Worm (Caenorhabditis elegans): ENCODE results near the gene Y60C6A.1.

The Y60C6A.1 gene

DNA sequence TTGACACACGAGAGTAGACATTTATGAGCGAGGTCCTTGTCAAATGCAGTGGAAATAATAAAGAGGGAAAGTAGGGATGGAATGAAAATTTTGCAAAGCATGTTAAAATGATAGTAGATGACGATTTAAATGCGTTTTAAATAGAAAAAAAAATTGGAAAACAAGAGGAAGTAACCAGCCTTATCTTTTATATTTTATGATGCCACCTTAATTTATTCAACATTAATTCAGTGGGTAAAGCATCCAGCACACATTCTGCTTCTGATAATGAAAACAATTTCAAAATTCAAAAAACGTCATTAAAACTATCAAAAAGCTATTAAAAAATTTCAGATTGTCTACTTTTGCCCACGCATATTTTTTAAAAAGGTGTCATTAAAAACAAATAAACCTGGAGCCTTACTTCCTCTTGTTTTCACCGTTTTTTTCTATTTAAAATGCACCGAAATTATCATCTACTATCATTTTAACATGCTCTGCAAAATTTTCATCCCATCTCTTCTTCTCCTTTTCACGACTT, 2.0 kb downstream of the Y60C6A.1 start, which contains the start of the genes Y60C6A.2 and Y60C6A.3:
TSS of gene Y60C6A.2 (minus strand) at position 101 of the 520 bp plus-strand sequence.
TSS of gene Y60C6A.3 (plus strand) at position 470 of the 520 bp plus-strand sequence.
- no peak for TF ChIP-seq T22C8.4 (GFP tag; IDR thresholded peaks at IDR 0.05)
- no peak for TF ChIP-seq flt-1 (GFP tag; IDR thresholded peaks at IDR 0.05)
- TF ChIP-seq tab-1 (GFP tag; IDR thresholded peaks at IDR 0.05), result no peak
- no peak for TF ChIP-seq ref-1 (GFP tag; conservative IDR thresholded peaks at IDR 0.05)

ce11 chrV:4787166-4787565, 3.8 kb downstream of the Y60C6A.1 start, which contains the start of gene R02F11.9:
TSS of gene R02F11.9 (plus strand) at chrV:4787466.
- TF ChIP-seq T22C8.4 (GFP tag; IDR thresholded peaks at IDR 0.05) (no peak), klf-2 (GFP tag; conservative IDR thresholded peaks at IDR 0.05) (no peak), ref-1 (GFP tag; conservative IDR thresholded peaks at IDR 0.05) (no peak), ztf-29 (GFP tag; IDR thresholded peaks at IDR 0.05) (no peak), tab-1 (GFP tag; IDR thresholded peaks at IDR 0.05) (no peak), cog-1 (tag; optimal IDR thresholded peaks at IDR 0.05) (no peak), med-1 (GFP tag; optimal IDR thresholded peaks at IDR 0.05; ENCODE audit: insufficient read depth) (no peak), ztf-23 (GFP tag; IDR thresholded peaks at IDR 0.05) (no peak), flt-1 (GFP tag; IDR thresholded peaks at IDR 0.05) (no peak)

DNA sequence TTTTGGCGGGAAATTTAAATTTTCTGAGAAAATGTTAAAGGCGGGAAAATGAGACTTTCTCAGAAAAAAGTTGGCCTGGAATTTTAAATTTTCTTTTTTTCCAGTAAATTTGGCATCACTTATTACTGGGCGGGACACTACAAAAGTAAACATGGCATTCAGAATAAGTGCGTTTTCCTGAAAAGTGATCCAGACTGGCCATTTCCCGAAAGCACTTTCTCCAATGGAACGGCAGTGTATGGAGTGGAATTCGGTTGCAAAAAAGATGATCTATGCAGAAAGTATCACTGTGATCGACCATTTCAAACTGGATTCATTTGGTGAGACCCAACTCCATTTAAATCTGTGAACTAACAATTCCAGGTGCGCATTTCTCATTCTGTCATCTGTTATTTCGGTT, 4.4 kb downstream of the Y60C6A.1 start:
- no peak for TF ChIP-seq tab-1 (GFP tag; IDR thresholded peaks at IDR 0.05)
- no peak for TF ChIP-seq cog-1 (tag; optimal IDR thresholded peaks at IDR 0.05)
- TF ChIP-seq ztf-29 (GFP tag; IDR thresholded peaks at IDR 0.05), result no peak
- no peak for TF ChIP-seq flt-1 (GFP tag; IDR thresholded peaks at IDR 0.05)
- no peak for TF ChIP-seq T22C8.4 (GFP tag; IDR thresholded peaks at IDR 0.05)
- TF ChIP-seq ztf-23 (GFP tag; IDR thresholded peaks at IDR 0.05), result no peak
- no peak for TF ChIP-seq ref-1 (GFP tag; conservative IDR thresholded peaks at IDR 0.05)
- TF ChIP-seq klf-2 (GFP tag; conservative IDR thresholded peaks at IDR 0.05), result no peak
- no peak for TF ChIP-seq med-1 (GFP tag; optimal IDR thresholded peaks at IDR 0.05; ENCODE audit: insufficient read depth)

DNA sequence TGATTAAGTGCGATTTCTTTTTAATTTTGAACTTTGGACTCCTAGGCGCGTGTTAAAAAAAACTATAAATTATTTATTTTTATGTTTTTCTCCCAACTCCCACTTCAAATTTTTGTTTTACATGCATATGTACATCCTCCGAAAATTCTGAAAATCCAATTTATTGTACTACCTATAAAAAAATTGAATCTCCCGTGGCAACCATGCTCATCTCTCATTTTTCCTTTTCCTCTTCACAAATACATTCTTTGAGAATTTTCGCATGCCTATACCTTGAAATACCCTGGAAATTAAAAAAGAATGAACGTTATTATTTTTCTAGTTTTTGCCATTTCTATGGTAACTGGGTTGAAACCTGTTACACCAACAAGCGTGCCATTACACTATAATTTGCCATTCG, 5.4 kb downstream of the Y60C6A.1 start, which contains the start of gene R02F11.10:
TSS of gene R02F11.10 (plus strand) at position 301 of the 400 bp plus-strand sequence.
- TF ChIP-seq ztf-23 (GFP tag; IDR thresholded peaks at IDR 0.05) (no peak), cog-1 (tag; optimal IDR thresholded peaks at IDR 0.05) (no peak), T22C8.4 (GFP tag; IDR thresholded peaks at IDR 0.05) (no peak), klf-2 (GFP tag; conservative IDR thresholded peaks at IDR 0.05) (no peak), tab-1 (GFP tag; IDR thresholded peaks at IDR 0.05) (no peak), flt-1 (GFP tag; IDR thresholded peaks at IDR 0.05) (no peak), med-1 (GFP tag; optimal IDR thresholded peaks at IDR 0.05; ENCODE audit: insufficient read depth) (no peak), ref-1 (GFP tag; conservative IDR thresholded peaks at IDR 0.05) (no peak), ztf-29 (GFP tag; IDR thresholded peaks at IDR 0.05) (no peak)

DNA sequence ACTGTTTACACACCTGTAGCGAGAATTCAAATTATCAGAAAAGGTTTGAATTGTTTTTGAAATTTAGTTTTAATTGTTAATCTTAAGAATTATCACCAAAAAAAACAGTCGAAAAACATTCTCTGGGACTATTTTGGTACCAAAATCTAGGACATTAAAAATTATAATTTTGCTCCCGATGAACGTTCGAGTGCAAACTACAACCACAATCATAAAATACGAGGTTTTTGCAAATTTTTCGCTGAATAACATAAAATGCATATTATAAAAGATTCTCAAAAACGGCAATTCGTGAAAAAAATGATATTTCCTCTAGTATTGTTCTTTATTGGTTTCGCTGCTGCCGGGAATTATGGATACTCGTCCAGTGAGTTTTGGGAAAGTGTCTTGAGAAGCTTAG, 7.0 kb downstream of the Y60C6A.1 start, which contains the start of gene R02F11.12:
TSS of gene R02F11.12 (plus strand) at position 301 of the 400 bp plus-strand sequence.
- no peak for TF ChIP-seq cog-1 (tag; optimal IDR thresholded peaks at IDR 0.05)
- TF ChIP-seq ztf-29 (GFP tag; IDR thresholded peaks at IDR 0.05), result no peak
- TF ChIP-seq med-1 (GFP tag; optimal IDR thresholded peaks at IDR 0.05; ENCODE audit: insufficient read depth), result no peak
- no peak for TF ChIP-seq tab-1 (GFP tag; IDR thresholded peaks at IDR 0.05)
- TF ChIP-seq flt-1 (GFP tag; IDR thresholded peaks at IDR 0.05), result no peak
- no peak for TF ChIP-seq ztf-23 (GFP tag; IDR thresholded peaks at IDR 0.05)
- no peak for TF ChIP-seq ref-1 (GFP tag; conservative IDR thresholded peaks at IDR 0.05)
- TF ChIP-seq T22C8.4 (GFP tag; IDR thresholded peaks at IDR 0.05), result no peak
- TF ChIP-seq klf-2 (GFP tag; conservative IDR thresholded peaks at IDR 0.05), result no peak

- TF ChIP-seq med-1 (GFP tag; optimal IDR thresholded peaks at IDR 0.05; ENCODE audit: insufficient read depth) (no peak), flt-1 (GFP tag; IDR thresholded peaks at IDR 0.05) (no peak), tab-1 (GFP tag; IDR thresholded peaks at IDR 0.05) (no peak), T22C8.4 (GFP tag; IDR thresholded peaks at IDR 0.05) (no peak), cog-1 (tag; optimal IDR thresholded peaks at IDR 0.05) (no peak), ztf-23 (GFP tag; IDR thresholded peaks at IDR 0.05) (no peak), klf-2 (GFP tag; conservative IDR thresholded peaks at IDR 0.05) (no peak)
These were observed 8.2 kb downstream of the Y60C6A.1 start, which contains the start of gene R02F11.11 for ce11 chrV:4791569-4791968. TSS of gene R02F11.11 (plus strand) at chrV:4791869.

DNA sequence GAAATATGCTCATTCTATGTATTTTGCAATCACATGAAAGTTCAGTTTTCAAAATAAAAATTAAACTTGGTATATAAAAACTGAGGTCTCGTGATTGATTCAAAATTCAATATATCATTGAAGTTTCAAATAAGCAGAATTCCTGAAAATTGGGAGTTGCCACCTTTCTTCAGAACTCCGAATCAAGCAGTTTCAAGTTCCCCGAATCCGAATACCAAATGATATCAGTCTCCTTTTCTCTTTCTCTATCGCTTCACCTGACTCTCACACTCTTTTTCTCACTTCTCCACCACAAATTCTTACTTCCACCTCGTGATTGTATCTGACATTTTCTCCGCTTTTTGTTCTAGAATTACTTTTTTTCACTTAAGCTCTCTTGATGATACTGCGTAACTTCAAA, 10.9 kb downstream of the Y60C6A.1 start, which contains the start of gene R02F11.2:
TSS of gene R02F11.2 (plus strand) at position 292 of the 400 bp plus-strand sequence.
- TF ChIP-seq ztf-29 (GFP tag; IDR thresholded peaks at IDR 0.05) (no peak), cog-1 (tag; optimal IDR thresholded peaks at IDR 0.05) (no peak), ref-1 (GFP tag; conservative IDR thresholded peaks at IDR 0.05) (no peak), klf-2 (GFP tag; conservative IDR thresholded peaks at IDR 0.05) (no peak), flt-1 (GFP tag; IDR thresholded peaks at IDR 0.05) (no peak), ztf-23 (GFP tag; IDR thresholded peaks at IDR 0.05) (no peak), med-1 (GFP tag; optimal IDR thresholded peaks at IDR 0.05; ENCODE audit: insufficient read depth) (no peak), tab-1 (GFP tag; IDR thresholded peaks at IDR 0.05) (no peak)

ce11 chrV:4800794-4801193, 17.4 kb downstream of the Y60C6A.1 start, which contains the start of gene R02F11.1:
TSS of gene R02F11.1 (plus strand) at chrV:4801094.
- TF ChIP-seq T22C8.4 (GFP tag; IDR thresholded peaks at IDR 0.05), result no peak
- no peak for TF ChIP-seq klf-2 (GFP tag; conservative IDR thresholded peaks at IDR 0.05)
- no peak for TF ChIP-seq cog-1 (tag; optimal IDR thresholded peaks at IDR 0.05)
- TF ChIP-seq ztf-23 (GFP tag; IDR thresholded peaks at IDR 0.05), result no peak
- no peak for TF ChIP-seq tab-1 (GFP tag; IDR thresholded peaks at IDR 0.05)
- TF ChIP-seq med-1 (GFP tag; optimal IDR thresholded peaks at IDR 0.05; ENCODE audit: insufficient read depth), result no peak
- TF ChIP-seq flt-1 (GFP tag; IDR thresholded peaks at IDR 0.05), result no peak
- no peak for TF ChIP-seq ref-1 (GFP tag; conservative IDR thresholded peaks at IDR 0.05)
- TF ChIP-seq ztf-29 (GFP tag; IDR thresholded peaks at IDR 0.05), result no peak

DNA sequence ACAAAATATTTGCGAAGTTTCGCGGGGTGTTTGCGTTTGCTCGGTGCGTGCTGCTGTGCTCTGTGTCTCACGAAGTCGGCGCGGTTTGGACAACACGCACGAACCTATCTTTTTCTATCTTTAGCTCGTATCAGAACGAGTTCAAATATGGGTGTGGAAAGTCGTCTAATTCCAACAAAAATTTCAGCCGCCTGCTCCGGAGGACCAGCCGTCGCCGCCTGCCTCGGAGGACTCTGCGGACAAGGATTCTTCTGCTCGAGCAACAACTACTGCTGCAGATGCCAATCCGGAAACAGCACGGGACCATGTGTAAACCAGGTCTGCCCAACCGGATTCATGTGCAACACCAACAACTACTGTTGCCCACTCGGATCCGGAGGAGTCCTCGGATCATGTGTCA, 18.5 kb downstream of the Y60C6A.1 start:
- TF ChIP-seq cog-1 (tag; optimal IDR thresholded peaks at IDR 0.05), result no peak
- TF ChIP-seq T22C8.4 (GFP tag; IDR thresholded peaks at IDR 0.05), result no peak
- no peak for TF ChIP-seq klf-2 (GFP tag; conservative IDR thresholded peaks at IDR 0.05)
- TF ChIP-seq med-1 (GFP tag; optimal IDR thresholded peaks at IDR 0.05; ENCODE audit: insufficient read depth), result no peak
- no peak for TF ChIP-seq ztf-23 (GFP tag; IDR thresholded peaks at IDR 0.05)
- TF ChIP-seq flt-1 (GFP tag; IDR thresholded peaks at IDR 0.05), result no peak
- TF ChIP-seq ztf-29 (GFP tag; IDR thresholded peaks at IDR 0.05), result no peak
- TF ChIP-seq ref-1 (GFP tag; conservative IDR thresholded peaks at IDR 0.05), result no peak
- no peak for TF ChIP-seq tab-1 (GFP tag; IDR thresholded peaks at IDR 0.05)
